Worm (Caenorhabditis elegans) whole organism, early embryonic: ENCODE data around the gene C05E11.6.

ENCODE experiments used
- flt-1 ChIP-seq: fragments of 200-800 bp; sonication (Bioruptor generic); IDR thresholded peaks from 2 replicates; pipeline ENCODE4 v1.3.6; 2022; ENCODE audit warnings: missing genetic modification characterization, missing compliant biosample characterization
- hnd-1 ChIP-seq: sonication (generic microtip); optimal IDR thresholded peaks from 2 replicates; lab custom pipeline; 2016; ENCODE audit warnings: missing genetic modification characterization, missing compliant biosample characterization
- pes-1 ChIP-seq: fragments of 200-800 bp; sonication (Bioruptor generic); IDR thresholded peaks from 2 replicates; pipeline ENCODE4 v1.3.6; 2022; ENCODE audit warnings: missing genetic modification reagents, missing genetic modification characterization, missing compliant biosample characterization
- scrt-1 ChIP-seq: fragments of 200-800 bp; sonication (Bioruptor generic); IDR thresholded peaks from 2 replicates; pipeline ENCODE4 v1.3.6; 2022; ENCODE audit warnings: missing genetic modification characterization, missing compliant biosample characterization
- tbx-37 ChIP-seq: fragments of 200-800 bp; sonication (Bioruptor generic); conservative IDR thresholded peaks from 2 replicates; pipeline ENCODE4 v1.3.6; 2022; ENCODE audit warnings: missing genetic modification reagents, missing genetic modification characterization, missing compliant biosample characterization
- tra-4 ChIP-seq: sonication (generic microtip); optimal IDR thresholded peaks from 2 replicates; lab custom pipeline; 2017; ENCODE audit warnings: missing genetic modification characterization, missing compliant biosample characterization

- TF ChIP-seq tra-4 (tag; lab: Kevin White, UChicago), result no peak
- TF ChIP-seq scrt-1 (GFP tag; lab: Robert Waterston, UW), result no peak
- TF ChIP-seq pes-1 (GFP tag; lab: Robert Waterston, UW), result no peak
- TF ChIP-seq flt-1 (GFP tag; lab: Robert Waterston, UW), result no peak
- no peak for TF ChIP-seq tbx-37 (GFP tag; lab: Robert Waterston, UW)
- no peak for TF ChIP-seq hnd-1 (tag; lab: Kevin White, UChicago)
Observed at ce11 chrX:4574873-4575272, 12.9 kb downstream of the C05E11.6 start.
